Fruit fly (Drosophila melanogaster) whole organism, embryonic: ENCODE measurements around the gene CG7173.

Experiments
- ATbp ChIP-seq: fragments of 200-800 bp; sonication (Bioruptor generic); optimal IDR thresholded peaks from 2 replicates; lab custom pipeline; 2017; ENCODE audit warnings: missing biosample characterization, mild to moderate bottlenecking, missing genetic modification characterization, missing genetic modification reagents
- Aef1 ChIP-seq: fragments of 200-800 bp; sonication (Bioruptor generic); IDR thresholded peaks from 3 replicates; pipeline ENCODE4 v1.3.6; 2022; ENCODE audit warnings: missing biosample characterization, missing genetic modification characterization
- Asciz ChIP-seq: fragments of 200-800 bp; sonication (Bioruptor generic); optimal IDR thresholded peaks from 2 replicates; lab custom pipeline; 2017; ENCODE audit warnings: missing biosample characterization, mild to moderate bottlenecking, missing genetic modification characterization, missing genetic modification reagents
- BtbVII ChIP-seq: fragments of 200-800 bp; sonication (Bioruptor generic); optimal IDR thresholded peaks from 3 replicates; lab custom pipeline; 2017; ENCODE audit warnings: missing biosample characterization, mild to moderate bottlenecking, missing genetic modification characterization
- CG10462 ChIP-seq: fragments of 200-800 bp; sonication (Bioruptor generic); optimal IDR thresholded peaks from 2 replicates; lab custom pipeline; 2016; ENCODE audit warnings: missing biosample characterization, missing genetic modification characterization
- CG11247 ChIP-seq: fragments of 200-800 bp; sonication (Bioruptor generic); IDR thresholded peaks from 2 replicates; pipeline ENCODE4 v1.3.6; 2022; ENCODE audit warnings: missing biosample characterization, missing genetic modification characterization
- CG11456 ChIP-seq: fragments of 200-800 bp; sonication (Bioruptor generic); IDR thresholded peaks from 3 replicates; pipeline ENCODE4 v1.3.6; 2022; ENCODE audit warnings: missing biosample characterization, missing genetic modification characterization
- CG12155 ChIP-seq: fragments of 200-800 bp; sonication (Bioruptor generic); optimal IDR thresholded peaks from 3 replicates; lab custom pipeline; 2016; ENCODE audit warnings: missing biosample characterization, missing genetic modification characterization
- CG12299 ChIP-seq: fragments of 200-800 bp; sonication (Bioruptor generic); optimal IDR thresholded peaks from 2 replicates; lab custom pipeline; 2018; ENCODE audit warnings: missing biosample characterization, mild to moderate bottlenecking, missing genetic modification characterization
- CG1233 ChIP-seq: fragments of 200-800 bp; sonication (Bioruptor generic); optimal IDR thresholded peaks from 4 replicates; lab custom pipeline; 2018; ENCODE audit warnings: missing biosample characterization, mild to moderate bottlenecking, missing genetic modification characterization
- CG13894 ChIP-seq: fragments of 200-800 bp; sonication (Bioruptor generic); optimal IDR thresholded peaks from 3 replicates; lab custom pipeline; 2018; ENCODE audit warnings: missing biosample characterization, mild to moderate bottlenecking, missing genetic modification characterization, moderate library complexity
- CG14965 ChIP-seq: fragments of 200-800 bp; sonication (Bioruptor generic); optimal IDR thresholded peaks from 2 replicates; lab custom pipeline; 2016; ENCODE audit warnings: missing biosample characterization, missing genetic modification characterization, borderline replicate concordance
- CG15514 ChIP-seq: fragments of 200-800 bp; sonication (Bioruptor generic); optimal IDR thresholded peaks from 3 replicates; lab custom pipeline; 2017; ENCODE audit warnings: missing biosample characterization, missing genetic modification characterization, mild to moderate bottlenecking, moderate library complexity, missing genetic modification reagents
- CG17186 ChIP-seq: fragments of 200-800 bp; sonication (Bioruptor generic); optimal IDR thresholded peaks from 3 replicates; lab custom pipeline; 2017; ENCODE audit warnings: missing biosample characterization, missing genetic modification reagents, missing genetic modification characterization
- CG18262 ChIP-seq: fragments of 200-800 bp; optimal IDR thresholded peaks from 3 replicates; lab custom pipeline; 2019; ENCODE audit warnings: missing biosample characterization, mild to moderate bottlenecking, missing genetic modification characterization, moderate library complexity
- CG2875 ChIP-seq: fragments of 200-800 bp; sonication (Bioruptor generic); optimal IDR thresholded peaks from 2 replicates; lab custom pipeline; 2017; ENCODE audit warnings: missing biosample characterization, mild to moderate bottlenecking, missing genetic modification characterization, missing genetic modification reagents
- CG34376 ChIP-seq: fragments of 200-800 bp; sonication (Bioruptor generic); optimal IDR thresholded peaks from 2 replicates; lab custom pipeline; 2018; ENCODE audit warnings: missing biosample characterization, mild to moderate bottlenecking, missing genetic modification characterization
- CG43689 ChIP-seq: fragments of 200-800 bp; sonication (Bioruptor generic); IDR thresholded peaks from 2 replicates; pipeline ENCODE4 v1.3.6; 2022; ENCODE audit warnings: missing biosample characterization, missing genetic modification characterization
- CG4854 ChIP-seq: fragments of 200-800 bp; sonication (Bioruptor generic); optimal IDR thresholded peaks from 2 replicates; lab custom pipeline; 2016; ENCODE audit warnings: missing biosample characterization, missing genetic modification characterization, inconsistent platforms
- CG5245 ChIP-seq: fragments of 200-800 bp; sonication (Bioruptor generic); optimal IDR thresholded peaks from 3 replicates; lab custom pipeline; 2016; ENCODE audit warnings: missing biosample characterization, missing genetic modification characterization
- CG6272 ChIP-seq: fragments of 200-800 bp; sonication (Bioruptor generic); IDR thresholded peaks from 2 replicates; pipeline ENCODE4 v1.3.6; 2022; ENCODE audit warnings: missing biosample characterization, missing genetic modification characterization
- CG6683 ChIP-seq: fragments of 200-800 bp; sonication (Bioruptor generic); optimal IDR thresholded peaks from 2 replicates; lab custom pipeline; 2017; ENCODE audit warnings: missing biosample characterization, mild to moderate bottlenecking, missing genetic modification characterization, missing genetic modification reagents
- CG9876 ChIP-seq: fragments of 200-800 bp; sonication (Bioruptor generic); optimal IDR thresholded peaks from 2 replicates; lab custom pipeline; 2016; ENCODE audit warnings: missing biosample characterization, missing genetic modification characterization
- E2f2 ChIP-seq: fragments of 200-800 bp; sonication (Bioruptor generic); IDR thresholded peaks from 2 replicates; pipeline ENCODE4 v1.3.6; 2022; ENCODE audit warnings: missing biosample characterization, missing genetic modification characterization
- Ets65A ChIP-seq: fragments of 200-800 bp; sonication (Bioruptor generic); peaks from one replicate; lab custom pipeline; 2016; ENCODE audit warnings: missing biosample characterization, missing genetic modification characterization
- Hr39 ChIP-seq: fragments of >200 bp; optimal IDR thresholded peaks from 2 replicates; lab custom pipeline; 2017
- Lim3 ChIP-seq: fragments of 200-800 bp; sonication (Bioruptor generic); IDR thresholded peaks from 2 replicates; pipeline ENCODE4 v1.3.6; 2022; ENCODE audit warnings: missing biosample characterization, missing genetic modification characterization
- MESR4 ChIP-seq: fragments of 200-800 bp; sonication (Bioruptor generic); optimal IDR thresholded peaks from 2 replicates; lab custom pipeline; 2018; ENCODE audit warnings: missing biosample characterization, mild to moderate bottlenecking, missing genetic modification characterization, moderate library complexity
- Mrtf ChIP-seq: fragments of 200-800 bp; sonication (Bioruptor generic); IDR thresholded peaks from 3 replicates; pipeline ENCODE4 v1.3.6; 2022; ENCODE audit warnings: missing biosample characterization, missing genetic modification characterization
- Oli ChIP-seq: fragments of 200-800 bp; sonication (Bioruptor generic); optimal IDR thresholded peaks from 2 replicates; lab custom pipeline; 2018; ENCODE audit warnings: missing biosample characterization, mild to moderate bottlenecking, missing genetic modification characterization, moderate library complexity
- PHDP ChIP-seq: fragments of 200-800 bp; sonication (Bioruptor generic); optimal IDR thresholded peaks from 3 replicates; lab custom pipeline; 2018; ENCODE audit warnings: missing biosample characterization, mild to moderate bottlenecking, missing genetic modification characterization, moderate library complexity
- Spps ChIP-seq: fragments of 200-800 bp; sonication (Bioruptor generic); optimal IDR thresholded peaks from 2 replicates; lab custom pipeline; 2018; ENCODE audit warnings: missing biosample characterization, mild to moderate bottlenecking, missing genetic modification characterization
- Sry-δ ChIP-seq: fragments of 200-800 bp; sonication (Bioruptor generic); optimal IDR thresholded peaks from 2 replicates; lab custom pipeline; 2016; ENCODE audit warnings: missing biosample characterization, missing genetic modification characterization
- YL-1 ChIP-seq: fragments of 200-800 bp; sonication (Bioruptor generic); optimal IDR thresholded peaks from 3 replicates; lab custom pipeline; 2017; ENCODE audit warnings: missing biosample characterization, mild to moderate bottlenecking, missing genetic modification characterization
- bsh ChIP-seq, 2 experiments: fragments of 200-800 bp; sonication (Bioruptor generic); optimal IDR thresholded peaks; 2 replicates each; lab custom pipeline; 2017 to 2018; ENCODE audit warnings: mild to moderate bottlenecking in 2 of 2, missing biosample characterization in 2 of 2, missing genetic modification characterization in 2 of 2, moderate library complexity in 1 of 2
- ci ChIP-seq: fragments of 200-800 bp; sonication (Bioruptor generic); IDR thresholded peaks from 3 replicates; pipeline ENCODE4 v1.3.6; 2022; ENCODE audit warnings: missing biosample characterization, missing genetic modification characterization
- dm ChIP-seq: fragments of 200-800 bp; sonication (Bioruptor generic); optimal IDR thresholded peaks from 3 replicates; lab custom pipeline; 2016; ENCODE audit warnings: missing biosample characterization, missing genetic modification characterization
- dysf ChIP-seq: fragments of 200-800 bp; sonication (Bioruptor generic); IDR thresholded peaks from 3 replicates; pipeline ENCODE4 v1.3.6; 2022; ENCODE audit warnings: missing biosample characterization, missing genetic modification characterization
- gro ChIP-seq: fragments of 200-800 bp; sonication (Bioruptor generic); optimal IDR thresholded peaks from 2 replicates; lab custom pipeline; 2016; ENCODE audit warnings: missing biosample characterization, missing genetic modification characterization
- h ChIP-seq: fragments of >200 bp; optimal IDR thresholded peaks from 2 replicates; lab custom pipeline; 2017
- jumu ChIP-seq: fragments of 200-800 bp; sonication (Bioruptor generic); optimal IDR thresholded peaks from 3 replicates; lab custom pipeline; 2016; ENCODE audit warnings: missing biosample characterization, missing genetic modification characterization
- lmd ChIP-seq: fragments of 200-800 bp; sonication (Bioruptor generic); IDR thresholded peaks from 2 replicates; pipeline ENCODE4 v1.3.6; 2022; ENCODE audit warnings: missing biosample characterization, missing genetic modification characterization
- maf-S ChIP-seq: fragments of 200-800 bp; sonication (Bioruptor generic); optimal IDR thresholded peaks from 2 replicates; lab custom pipeline; 2016; ENCODE audit warnings: missing biosample characterization, missing genetic modification characterization
- mirr ChIP-seq: fragments of 200-800 bp; sonication (Bioruptor generic); optimal IDR thresholded peaks from 3 replicates; lab custom pipeline; 2018; ENCODE audit warnings: missing biosample characterization, mild to moderate bottlenecking, missing genetic modification characterization
- mld ChIP-seq: fragments of 200-800 bp; sonication (Bioruptor generic); IDR thresholded peaks from 3 replicates; pipeline ENCODE4 v1.3.6; 2022; ENCODE audit warnings: missing biosample characterization, missing genetic modification characterization; ENCODE audit not compliant: partially characterized antibody
- nau ChIP-seq: fragments of 200-800 bp; sonication (Bioruptor generic); optimal IDR thresholded peaks from 3 replicates; lab custom pipeline; 2017; ENCODE audit warnings: missing biosample characterization, mild to moderate bottlenecking, missing genetic modification characterization, missing genetic modification reagents
- nmo ChIP-seq: fragments of 200-800 bp; sonication (Bioruptor generic); optimal IDR thresholded peaks from 2 replicates; lab custom pipeline; 2018; ENCODE audit warnings: missing biosample characterization, mild to moderate bottlenecking, missing genetic modification characterization, moderate library complexity
- pnt ChIP-seq: fragments of 200-800 bp; sonication (Bioruptor generic); optimal IDR thresholded peaks from 3 replicates; lab custom pipeline; 2016; ENCODE audit warnings: missing biosample characterization, missing genetic modification characterization
- pzg ChIP-seq: fragments of 200-800 bp; sonication (Bioruptor generic); optimal IDR thresholded peaks from 3 replicates; lab custom pipeline; 2018; ENCODE audit warnings: missing biosample characterization, mild to moderate bottlenecking, missing genetic modification characterization, moderate library complexity
- shn ChIP-seq: fragments of 200-800 bp; sonication (Bioruptor generic); optimal IDR thresholded peaks from 3 replicates; lab custom pipeline; 2016; ENCODE audit warnings: missing biosample characterization, missing genetic modification characterization
- sqz ChIP-seq: fragments of 200-800 bp; sonication (Bioruptor generic); optimal IDR thresholded peaks from 3 replicates; lab custom pipeline; 2018; ENCODE audit warnings: missing biosample characterization, mild to moderate bottlenecking, missing genetic modification characterization

Gene CG7173

DNA sequence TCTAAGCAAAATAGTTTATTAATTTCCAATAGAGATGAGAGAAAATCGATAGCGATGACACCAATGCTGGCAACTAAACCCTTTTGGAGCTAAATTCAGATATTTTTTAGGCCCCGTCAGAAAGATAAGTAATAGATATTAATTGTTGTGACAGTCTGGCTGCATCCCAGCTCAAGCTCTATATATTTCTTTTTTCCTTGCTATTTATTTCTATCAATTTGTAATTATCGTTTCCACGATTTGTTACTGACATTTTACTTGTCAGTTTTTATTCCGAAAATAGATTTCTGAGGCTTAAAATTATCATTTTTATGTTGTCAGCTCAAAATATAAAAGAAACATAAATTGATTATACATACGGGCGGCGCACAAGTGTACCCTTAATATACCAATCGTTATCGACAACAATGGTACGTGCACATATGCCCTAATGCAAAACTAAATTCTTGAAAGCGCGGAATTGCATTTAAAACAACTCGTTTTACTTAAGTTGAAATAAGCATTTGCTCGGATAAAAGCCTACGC, 10.9 kb upstream of the CG7173 start, which contains the start of the genes CRIF and SMC5 (continued):
- TF ChIP-seq CG9876 (GFP tag; lab: Kevin White, UChicago) (peak; percentile 48), Lim3 (GFP tag; lab: Robert Waterston, UW) (no peak), pzg (GFP tag; lab: Kevin White, UChicago) (peak; percentile 39), CG6272 (GFP tag; lab: Robert Waterston, UW) (no peak; the same call in 1 of the 2 replicates), Oli (tag; lab: Kevin White, UChicago) (peak; percentile 56), maf-S (GFP tag; lab: Kevin White, UChicago) (peak; percentile 64), Spps (peak; percentile 15), Asciz (GFP tag; lab: Kevin White, UChicago) (no peak), PHDP (tag; lab: Kevin White, UChicago) (no peak), CG14965 (GFP tag; lab: Kevin White, UChicago) (no peak), sqz (GFP tag; lab: Kevin White, UChicago) (no peak), CG4854 (GFP tag; lab: Kevin White, UChicago) (peak; percentile 34), CG13894 (tag; lab: Kevin White, UChicago) (no peak), Sry-δ (GFP tag; lab: Kevin White, UChicago) (peak; percentile 87), Aef1 (peak; percentile 45; the same call in 1 of the 3 replicates), CG15514 (GFP tag; lab: Kevin White, UChicago) (peak; percentile 55), CG34376 (GFP tag; lab: Kevin White, UChicago) (peak; percentile 38), dysf (GFP tag; lab: Robert Waterston, UW) (peak; percentile 52; the same call in 1 of the 3 replicates), CG10462 (peak; percentile 50), Ets65A (GFP tag; lab: Kevin White, UChicago) (no peak), nmo (peak; percentile 81), MESR4 (GFP tag; lab: Kevin White, UChicago) (no peak), CG11247 (GFP tag; lab: Robert Waterston, UW) (no peak), CG6683 (GFP tag; lab: Kevin White, UChicago) (no peak), lmd (no peak; the same call in 1 of the 2 replicates), h (lab: Kevin White, UChicago) (no peak), dm (GFP tag; lab: Kevin White, UChicago) (peak; percentile 33), Hr39 (no peak), E2f2 (GFP tag; lab: Robert Waterston, UW) (peak; percentile 61), gro (GFP tag; lab: Kevin White, UChicago) (peak; percentile 56), pnt (GFP tag; lab: Kevin White, UChicago) (peak; percentile 30), YL-1 (GFP tag; lab: Kevin White, UChicago) (peak; percentile 11), CG11456 (GFP tag; lab: Robert Waterston, UW) (no peak), mld (no peak), jumu (GFP tag; lab: Kevin White, UChicago) (peak; percentile 50), ATbp (GFP tag; lab: Kevin White, UChicago) (no peak), shn (GFP tag; lab: Kevin White, UChicago) (peak; percentile 62), CG1233 (GFP tag; lab: Kevin White, UChicago) (no peak), mirr (GFP tag; lab: Kevin White, UChicago) (no peak), ci (GFP tag; lab: Robert Waterston, UW) (no peak), CG12299 (tag; lab: Kevin White, UChicago) (peak; percentile 57), BtbVII (GFP tag; lab: Kevin White, UChicago) (no peak), CG12155 (GFP tag; lab: Kevin White, UChicago) (peak; percentile 70), bsh (GFP tag; optimal IDR thresholded peaks at IDR 0.05; lab: Kevin White, UChicago) (peak in 1 of 2 experiments; percentile 54), CG43689 (GFP tag; lab: Robert Waterston, UW) (no peak), CG5245 (GFP tag; lab: Kevin White, UChicago) (no peak), nau (GFP tag; lab: Kevin White, UChicago) (no peak), CG17186 (GFP tag; lab: Kevin White, UChicago) (peak; percentile 46), CG2875 (GFP tag; lab: Kevin White, UChicago) (no peak), CG18262 (tag; lab: Kevin White, UChicago) (peak; percentile 70), Mrtf (GFP tag; lab: Robert Waterston, UW) (no peak)
